Worm (Caenorhabditis elegans) whole organism, L4/young adult: ENCODE results near the gene crb-1.

Source experiments
- W03F9.2 ChIP-seq: fragments of 150-350 bp; optimal IDR thresholded peaks from 2 replicates; lab custom pipeline; 2014; ENCODE audit warnings: missing biosample characterization, missing genetic modification characterization
- dao-5 ChIP-seq: sonication (generic microtip); optimal IDR thresholded peaks from 2 replicates; lab custom pipeline; 2016; ENCODE audit warnings: missing genotype, missing genetic modification characterization, moderate library complexity, missing compliant biosample characterization
- him-1 ChIP-seq: sonication (generic microtip); optimal IDR thresholded peaks from 2 replicates; lab custom pipeline; 2016; ENCODE audit warnings: missing genotype, missing genetic modification reagents, missing genetic modification characterization, missing compliant biosample characterization

DNA sequence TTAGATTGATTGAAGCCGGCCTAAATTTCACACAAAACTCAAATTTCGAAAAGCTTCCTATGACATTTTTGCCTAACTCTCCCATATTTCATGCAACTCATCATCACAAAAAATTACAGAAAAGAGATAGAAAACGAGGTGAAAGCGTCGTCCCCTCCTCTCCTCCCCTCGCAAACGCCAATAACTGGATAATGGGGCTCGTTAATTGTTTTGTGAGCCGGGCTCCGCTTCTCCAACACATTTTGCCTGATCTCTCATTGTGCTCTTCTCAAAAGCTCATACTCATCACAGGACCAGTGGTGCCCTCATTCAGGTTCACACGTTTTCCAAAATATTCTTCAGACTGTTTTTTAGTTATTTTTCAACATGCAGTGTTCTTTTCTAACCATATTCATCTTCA, 15.0 kb upstream of the crb-1 start, which contains the start of gene pbo-6:
- TF ChIP-seq W03F9.2 (no peak), him-1 (no peak), dao-5 (tag; lab: Kevin White, UChicago) (no peak)
